Worm (Caenorhabditis elegans) whole organism, L1 larva: Measurements from ENCODE around the gene col-175.

ENCODE experiments used
- C04F5.9 ChIP-seq: sonication (generic microtip); optimal IDR thresholded peaks from 2 replicates; lab custom pipeline; 2016; ENCODE audit warnings: missing genetic modification characterization, missing compliant biosample characterization
- C16A3.4 ChIP-seq: fragments of 150-350 bp; optimal IDR thresholded peaks from 2 replicates; lab custom pipeline; 2014; ENCODE audit warnings: missing biosample characterization, missing genetic modification characterization
- F16B12.6 ChIP-seq: fragments of 150-350 bp; optimal IDR thresholded peaks from 2 replicates; lab custom pipeline; 2014; ENCODE audit warnings: missing biosample characterization, missing genetic modification characterization
- Y116A8C.19 ChIP-seq: sonication (generic microtip); optimal IDR thresholded peaks from 2 replicates; lab custom pipeline; 2016; ENCODE audit warnings: missing compliant biosample characterization, missing genetic modification characterization, borderline replicate concordance
- aly-2 ChIP-seq: fragments of 150-350 bp; optimal IDR thresholded peaks from 2 replicates; lab custom pipeline; 2014; ENCODE audit warnings: missing biosample characterization, missing genetic modification characterization
- ama-1 ChIP-seq: fragments of 150-350 bp; optimal IDR thresholded peaks from 2 replicates; lab custom pipeline; 2014
- blmp-1 ChIP-seq: fragments of 150-350 bp; optimal IDR thresholded peaks from 2 replicates; lab custom pipeline; 2014; ENCODE audit warnings: missing biosample characterization, missing genetic modification characterization
- ceh-8 ChIP-seq: fragments of 200-800 bp; sonication (Bioruptor generic); optimal IDR thresholded peaks from 2 replicates; lab custom pipeline; 2018; ENCODE audit warnings: mild to moderate bottlenecking, missing genetic modification characterization, moderate library complexity, missing compliant biosample characterization
- ceh-88 ChIP-seq: fragments of 200-800 bp; sonication (Bioruptor generic); IDR thresholded peaks from 2 replicates; pipeline ENCODE4 v1.3.6; 2022; ENCODE audit warnings: missing genetic modification characterization, missing compliant biosample characterization
- dpl-1 ChIP-seq, 3 experiments: fragments of 150-350 bp in 2 of 3; sonication (generic microtip) in 1 of 3; optimal IDR thresholded peaks; 2 replicates each; lab custom pipeline; 2014 to 2017; ENCODE audit warnings: missing biosample characterization in 3 of 3, missing genetic modification characterization in 3 of 3, missing genetic modification reagents in 3 of 3
- efl-1 ChIP-seq, 4 experiments: fragments of 150-350 bp; optimal IDR thresholded peaks in 3 of 4; peaks in 1 of 4; 1 replicate in 1 of 4; 2 replicates in 3 of 4; lab custom pipeline; 2014; ENCODE audit warnings: missing biosample characterization in 2 of 4, missing genetic modification characterization in 2 of 4, missing genetic modification reagents in 2 of 4
- elt-3 ChIP-seq, 6 experiments: fragments of 150-350 bp in 1 of 6; sonication (generic microtip); optimal IDR thresholded peaks; 2 replicates each; lab custom pipeline; 2017 to 2018; ENCODE audit warnings: missing biosample characterization in 6 of 6, missing genetic modification characterization in 6 of 6, inconsistent platforms in 1 of 6
- fos-1 ChIP-seq: fragments of 150-350 bp; optimal IDR thresholded peaks from 2 replicates; lab custom pipeline; 2014; ENCODE audit warnings: missing biosample characterization, missing genetic modification characterization
- grh-1 ChIP-seq: fragments of 200-800 bp; sonication (Bioruptor generic); IDR thresholded peaks from 2 replicates; pipeline ENCODE4 v1.3.6; 2022; ENCODE audit warnings: missing genetic modification reagents, missing genetic modification characterization, missing compliant biosample characterization
- hlh-17 ChIP-seq: fragments of 200-800 bp; sonication (Bioruptor generic); optimal IDR thresholded peaks from 2 replicates; lab custom pipeline; 2018; ENCODE audit warnings: missing genetic modification characterization, mild to moderate bottlenecking, missing compliant biosample characterization, moderate library complexity, borderline replicate concordance
- hpl-2 ChIP-seq: fragments of 150-350 bp; optimal IDR thresholded peaks from 2 replicates; lab custom pipeline; 2014; ENCODE audit warnings: missing biosample characterization, missing genetic modification reagents, missing genetic modification characterization
- irx-1 ChIP-seq: sonication (generic microtip); optimal IDR thresholded peaks from 2 replicates; lab custom pipeline; 2016; ENCODE audit warnings: missing genetic modification characterization, missing compliant biosample characterization
- jun-1 ChIP-seq: fragments of 150-350 bp; optimal IDR thresholded peaks from 2 replicates; lab custom pipeline; 2014; ENCODE audit warnings: missing biosample characterization, missing genetic modification reagents, missing genetic modification characterization
- lin-14 ChIP-seq: fragments of 200-800 bp; sonication (Bioruptor generic); optimal IDR thresholded peaks from 2 replicates; lab custom pipeline; 2018; ENCODE audit warnings: mild to moderate bottlenecking, missing genetic modification characterization, moderate library complexity, missing compliant biosample characterization
- lin-35 ChIP-seq, 2 experiments: fragments of 150-350 bp; optimal IDR thresholded peaks; 2 replicates each; lab custom pipeline; 2014; ENCODE audit warnings: missing biosample characterization in 2 of 2, missing genetic modification characterization in 2 of 2, missing genetic modification reagents in 2 of 2
- lsy-2 ChIP-seq, 2 experiments: fragments of 150-350 bp; optimal IDR thresholded peaks; 2 replicates each; lab custom pipeline; 2014; ENCODE audit warnings: missing biosample characterization in 2 of 2, missing genetic modification characterization in 2 of 2
- mdl-1 ChIP-seq, 2 experiments: fragments of 150-350 bp; optimal IDR thresholded peaks; 2 replicates each; lab custom pipeline; 2014 to 2017; ENCODE audit warnings: missing biosample characterization in 2 of 2, missing genetic modification characterization in 2 of 2, inconsistent platforms in 1 of 2
- mep-1 ChIP-seq: fragments of 150-350 bp; optimal IDR thresholded peaks from 2 replicates; lab custom pipeline; 2014; ENCODE audit warnings: missing biosample characterization, missing genetic modification characterization
- nhr-12 ChIP-seq: sonication (generic microtip); optimal IDR thresholded peaks from 2 replicates; lab custom pipeline; 2017; ENCODE audit warnings: missing biosample characterization, missing genetic modification characterization
- nhr-19 ChIP-seq: fragments of 200-800 bp; sonication (Bioruptor generic); conservative IDR thresholded peaks from 2 replicates; pipeline ENCODE4 v1.3.6; 2022; ENCODE audit warnings: missing genetic modification characterization, missing compliant biosample characterization
- nhr-20 ChIP-seq: sonication (generic microtip); optimal IDR thresholded peaks from 2 replicates; lab custom pipeline; 2016; ENCODE audit warnings: mild to moderate bottlenecking, missing genetic modification characterization, missing compliant biosample characterization
- nhr-237 ChIP-seq: fragments of 150-350 bp; optimal IDR thresholded peaks from 2 replicates; lab custom pipeline; 2014; ENCODE audit warnings: missing biosample characterization, missing genetic modification characterization
- nhr-28 ChIP-seq: fragments of 150-350 bp; optimal IDR thresholded peaks from 2 replicates; lab custom pipeline; 2014; ENCODE audit warnings: missing biosample characterization, missing genetic modification characterization
- nhr-47 ChIP-seq: sonication (generic microtip); optimal IDR thresholded peaks from 2 replicates; lab custom pipeline; 2016; ENCODE audit warnings: mild to moderate bottlenecking, missing genetic modification characterization, moderate library complexity, missing compliant biosample characterization
- nhr-71 ChIP-seq: sonication (generic microtip); optimal IDR thresholded peaks from 2 replicates; lab custom pipeline; 2016; ENCODE audit warnings: mild to moderate bottlenecking, missing genetic modification characterization, moderate library complexity, missing compliant biosample characterization
- nhr-76 ChIP-seq: sonication (generic microtip); optimal IDR thresholded peaks from 2 replicates; lab custom pipeline; 2017; ENCODE audit warnings: missing biosample characterization, missing genetic modification characterization
- nhr-77 ChIP-seq: fragments of 150-350 bp; optimal IDR thresholded peaks from 2 replicates; lab custom pipeline; 2014; ENCODE audit warnings: missing biosample characterization, missing genetic modification characterization
- nhr-90 ChIP-seq: sonication (generic microtip); optimal IDR thresholded peaks from 2 replicates; lab custom pipeline; 2016; ENCODE audit warnings: mild to moderate bottlenecking, missing genetic modification characterization, missing compliant biosample characterization; ENCODE audit not compliant: poor library complexity
- pqm-1 ChIP-seq: sonication (generic microtip); optimal IDR thresholded peaks from 3 replicates; lab custom pipeline; 2017; ENCODE audit warnings: missing biosample characterization, missing genetic modification characterization
- rnt-1 ChIP-seq: sonication (generic microtip); optimal IDR thresholded peaks from 2 replicates; lab custom pipeline; 2016; ENCODE audit warnings: mild to moderate bottlenecking, missing genetic modification characterization, moderate library complexity, missing compliant biosample characterization
- skn-1 ChIP-seq: fragments of 150-350 bp; optimal IDR thresholded peaks from 2 replicates; lab custom pipeline; 2014; ENCODE audit warnings: missing biosample characterization, missing genetic modification characterization
- snpc-4 ChIP-seq: fragments of 150-350 bp; optimal IDR thresholded peaks from 2 replicates; lab custom pipeline; 2014; ENCODE audit warnings: missing biosample characterization, missing genetic modification characterization
- snu-23 ChIP-seq: sonication (generic microtip); optimal IDR thresholded peaks from 2 replicates; lab custom pipeline; 2016; ENCODE audit warnings: missing genetic modification characterization, missing compliant biosample characterization
- sptf-1 ChIP-seq: fragments of 150-350 bp; optimal IDR thresholded peaks from 2 replicates; lab custom pipeline; 2014; ENCODE audit warnings: missing biosample characterization, missing genetic modification characterization
- swsn-7 ChIP-seq: sonication (generic microtip); optimal IDR thresholded peaks from 2 replicates; lab custom pipeline; 2016; ENCODE audit warnings: missing genetic modification characterization, missing compliant biosample characterization
- tbx-2 ChIP-seq: sonication (generic microtip); optimal IDR thresholded peaks from 2 replicates; lab custom pipeline; 2016; ENCODE audit warnings: missing genetic modification characterization, missing compliant biosample characterization
- unc-130 ChIP-seq: fragments of 150-350 bp; optimal IDR thresholded peaks from 2 replicates; lab custom pipeline; 2017; ENCODE audit warnings: missing biosample characterization, missing genetic modification characterization, inconsistent platforms
- unc-30 ChIP-seq: sonication (generic microtip); optimal IDR thresholded peaks from 2 replicates; lab custom pipeline; 2017; ENCODE audit warnings: missing biosample characterization, missing genetic modification characterization
- unc-62 ChIP-seq: fragments of 150-350 bp; optimal IDR thresholded peaks from 2 replicates; lab custom pipeline; 2014; ENCODE audit warnings: missing biosample characterization, missing genetic modification reagents, missing genetic modification characterization
- unc-86 ChIP-seq: sonication (generic microtip); optimal IDR thresholded peaks from 2 replicates; lab custom pipeline; 2016; ENCODE audit warnings: missing genetic modification characterization, missing compliant biosample characterization
- unc-98 ChIP-seq: fragments of 200-800 bp; sonication (Bioruptor generic); IDR thresholded peaks from 2 replicates; pipeline ENCODE4 v1.3.6; 2022; ENCODE audit warnings: missing genetic modification characterization, missing compliant biosample characterization
- vab-15 ChIP-seq: sonication (generic microtip); optimal IDR thresholded peaks from 2 replicates; lab custom pipeline; 2017; ENCODE audit warnings: missing genotype, mild to moderate bottlenecking, missing genetic modification characterization, missing compliant biosample characterization
- xbp-1 ChIP-seq: sonication (generic microtip); optimal IDR thresholded peaks from 2 replicates; lab custom pipeline; 2016; ENCODE audit warnings: missing genetic modification characterization, missing compliant biosample characterization
- zip-4 ChIP-seq: fragments of 200-800 bp; sonication (Bioruptor generic); optimal IDR thresholded peaks from 2 replicates; lab custom pipeline; 2018; ENCODE audit warnings: mild to moderate bottlenecking, missing genetic modification characterization, moderate library complexity, missing compliant biosample characterization
- ztf-4 ChIP-seq: fragments of 150-350 bp; optimal IDR thresholded peaks from 2 replicates; lab custom pipeline; 2014; ENCODE audit warnings: missing biosample characterization, missing genetic modification characterization

col-175 gene

DNA sequence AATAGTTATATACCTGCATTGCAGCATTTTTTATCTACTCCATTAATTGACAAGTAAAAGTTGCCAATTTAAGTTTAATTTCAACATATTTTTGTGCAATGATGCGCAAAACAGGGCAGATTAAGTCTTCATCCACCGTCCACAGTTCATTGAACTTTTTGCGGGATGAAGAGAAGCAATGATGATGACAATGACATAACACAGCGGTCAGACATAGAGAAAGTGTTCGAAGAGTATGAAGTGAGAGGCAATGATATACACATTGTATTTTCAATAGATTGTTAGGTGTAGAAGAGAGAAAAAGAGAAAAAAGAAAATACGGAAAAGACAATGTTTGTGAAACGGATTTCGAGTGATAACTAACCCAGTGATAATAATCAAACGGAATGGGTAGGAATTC is 7.5 kb downstream of the col-175 start:
- TF ChIP-seq blmp-1 (tag; lab: Kevin White, UChicago) (peak; percentile 87), fos-1 (tag; lab: Kevin White, UChicago) (no peak), ama-1 (lab: Kevin White, UChicago) (no peak), nhr-28 (tag; lab: Kevin White, UChicago) (no peak), mdl-1 (tag; optimal IDR thresholded peaks at IDR 0.05; lab: Kevin White, UChicago) (no peak), xbp-1 (tag; lab: Kevin White, UChicago) (no peak), irx-1 (tag; lab: Kevin White, UChicago) (no peak), hpl-2 (GFP tag; lab: Kevin White, UChicago) (no peak), mep-1 (tag; lab: Kevin White, UChicago) (peak; percentile 32), lsy-2 (tag; optimal IDR thresholded peaks at IDR 0.05; lab: Kevin White, UChicago) (no peak), grh-1 (no peak), unc-62 (GFP tag; lab: Kevin White, UChicago) (no peak), hlh-17 (no peak), pqm-1 (tag; lab: Kevin White, UChicago) (no peak), unc-98 (GFP tag; lab: Robert Waterston, UW) (no peak), nhr-77 (tag; lab: Kevin White, UChicago) (no peak), nhr-237 (tag; lab: Kevin White, UChicago) (no peak), lin-14 (GFP tag; lab: Kevin White, UChicago) (peak; percentile 39), nhr-20 (tag; lab: Kevin White, UChicago) (no peak), dpl-1 (GFP tag; optimal IDR thresholded peaks at IDR 0.05; lab: Kevin White, UChicago) (no peak), ceh-8 (no peak), Y116A8C.19 (no peak), nhr-76 (no peak), ztf-4 (tag; lab: Kevin White, UChicago) (no peak), unc-30 (no peak), efl-1 (optimal IDR thresholded peaks at IDR 0.05; lab: Kevin White, UChicago) (no peak), efl-1 (GFP tag; optimal IDR thresholded peaks at IDR 0.05 in 1 of 2; lab: Kevin White, UChicago) (no peak), sptf-1 (tag; lab: Kevin White, UChicago) (no peak), skn-1 (tag; lab: Kevin White, UChicago) (peak; percentile 21), vab-15 (tag; lab: Kevin White, UChicago) (no peak), elt-3 (tag; optimal IDR thresholded peaks at IDR 0.05; lab: Kevin White, UChicago) (peak in 1 of 6 experiments; percentile 9)

DNA sequence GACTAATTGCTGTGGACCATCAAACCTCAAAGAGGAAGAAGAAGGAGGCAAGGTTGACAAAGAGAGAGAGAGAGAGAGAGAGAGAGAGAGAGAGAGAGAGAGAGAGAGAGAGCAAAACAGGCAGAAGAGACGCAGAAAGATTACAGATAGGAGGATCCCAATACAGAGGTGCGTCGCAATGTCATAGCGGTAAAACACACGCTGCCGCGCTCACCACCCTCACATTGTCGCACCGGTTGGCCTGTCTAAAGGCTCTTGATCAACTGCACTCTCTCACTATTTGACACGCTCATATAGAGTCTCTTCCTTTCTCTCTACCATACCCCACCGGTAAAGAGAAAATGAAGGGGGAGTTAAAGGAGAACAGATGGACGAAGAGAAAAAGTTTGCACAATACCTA is 9.1 kb downstream of the col-175 start:
- peak; percentile 3 for TF ChIP-seq skn-1 (tag; lab: Kevin White, UChicago)
- TF ChIP-seq lin-35 (GFP tag; optimal IDR thresholded peaks at IDR 0.05; lab: Kevin White, UChicago) = peak; percentile 18 to 53
- no peak for TF ChIP-seq ceh-88 (GFP tag; lab: Robert Waterston, UW)
- no peak for TF ChIP-seq C04F5.9 (tag; lab: Kevin White, UChicago)
- no peak for TF ChIP-seq F16B12.6 (tag; lab: Kevin White, UChicago)
- peak in 1 of 2 experiments; percentile 14 for TF ChIP-seq lsy-2 (tag; optimal IDR thresholded peaks at IDR 0.05; lab: Kevin White, UChicago)
- no peak for TF ChIP-seq xbp-1 (tag; lab: Kevin White, UChicago)
- peak; percentile 23 for TF ChIP-seq jun-1
- TF ChIP-seq snpc-4 (tag; lab: Kevin White, UChicago) = no peak
- no peak for TF ChIP-seq ztf-4 (tag; lab: Kevin White, UChicago)
- TF ChIP-seq nhr-12 = no peak
- peak; percentile 34 for TF ChIP-seq tbx-2 (tag; lab: Kevin White, UChicago)
- peak; percentile 49 for TF ChIP-seq nhr-71 (tag; lab: Kevin White, UChicago)
- TF ChIP-seq blmp-1 (tag; lab: Kevin White, UChicago) = peak; percentile 38
- peak; percentile 44; the same call in 1 of the 2 replicates for TF ChIP-seq grh-1
- TF ChIP-seq elt-3 (tag; optimal IDR thresholded peaks at IDR 0.05; lab: Kevin White, UChicago) = peak in 2 of 6 experiments; percentile 20 to 21
- no peak for TF ChIP-seq unc-86 (tag; lab: Kevin White, UChicago)
- no peak for TF ChIP-seq ceh-8
- TF ChIP-seq rnt-1 = peak; percentile 49
- peak in 1 of 2 experiments; percentile 40 for TF ChIP-seq efl-1 (optimal IDR thresholded peaks at IDR 0.05; lab: Kevin White, UChicago)
- TF ChIP-seq efl-1 (GFP tag; optimal IDR thresholded peaks at IDR 0.05 in 1 of 2; lab: Kevin White, UChicago) = no peak
- no peak for TF ChIP-seq zip-4
- TF ChIP-seq nhr-47 (tag; lab: Kevin White, UChicago) = peak; percentile 9
- TF ChIP-seq C16A3.4 = peak; percentile 18
- peak; percentile 75 for TF ChIP-seq lin-14 (GFP tag; lab: Kevin White, UChicago)
- peak; percentile 31 for TF ChIP-seq nhr-19 (GFP tag; lab: Robert Waterston, UW)
- TF ChIP-seq snu-23 = peak; percentile 68
- peak in 1 of 2 experiments; percentile 65 for TF ChIP-seq mdl-1 (tag; optimal IDR thresholded peaks at IDR 0.05; lab: Kevin White, UChicago)
- no peak for TF ChIP-seq aly-2 (tag; lab: Kevin White, UChicago)
- TF ChIP-seq nhr-20 (tag; lab: Kevin White, UChicago) = peak; percentile 51
- peak; percentile 17 for TF ChIP-seq swsn-7 (tag; lab: Kevin White, UChicago)
- no peak for TF ChIP-seq nhr-28 (tag; lab: Kevin White, UChicago)
- TF ChIP-seq sptf-1 (tag; lab: Kevin White, UChicago) = no peak
- no peak for TF ChIP-seq unc-130 (tag; lab: Kevin White, UChicago)
- peak; percentile 55 for TF ChIP-seq nhr-90 (tag; lab: Kevin White, UChicago)
